Worm (Caenorhabditis elegans) whole organism, late embryonic: ENCODE measurements around the gene spds-1.

ENCODE experiments used
- ama-1 ChIP-seq: fragments of 150-350 bp; optimal IDR thresholded peaks from 2 replicates; lab custom pipeline; 2014
- elt-2 ChIP-seq: sonication (generic microtip); optimal IDR thresholded peaks from 2 replicates; lab custom pipeline; 2016; ENCODE audit warnings: missing genetic modification reagents, missing genetic modification characterization, missing compliant biosample characterization
- mec-3 ChIP-seq: sonication (generic microtip); optimal IDR thresholded peaks from 2 replicates; lab custom pipeline; 2016; ENCODE audit warnings: borderline replicate concordance, missing genetic modification characterization, missing compliant biosample characterization
- pqm-1 ChIP-seq: sonication (generic microtip); optimal IDR thresholded peaks from 2 replicates; lab custom pipeline; 2016; ENCODE audit warnings: missing genetic modification characterization, missing compliant biosample characterization
- tbx-2 ChIP-seq: sonication (generic microtip); optimal IDR thresholded peaks from 2 replicates; lab custom pipeline; 2016; ENCODE audit warnings: missing genetic modification characterization, missing compliant biosample characterization

- TF ChIP-seq elt-2 (tag; lab: Kevin White, UChicago) (no peak), tbx-2 (tag; lab: Kevin White, UChicago) (no peak), mec-3 (no peak), ama-1 (lab: Kevin White, UChicago) (no peak), pqm-1 (tag; lab: Kevin White, UChicago) (no peak)
Observed at ce11 chrII:12774402-12774801, 32.3 kb upstream of the spds-1 start, which contains the start of gene Y46G5A.14.
